Worm (Caenorhabditis elegans) whole organism, L1 larva: ENCODE measurements around the gene rmd-1.

ENCODE experiments used
- blmp-1 ChIP-seq: fragments of 150-350 bp; optimal IDR thresholded peaks from 2 replicates; lab custom pipeline; 2014; ENCODE audit warnings: missing biosample characterization, missing genetic modification characterization
- hlh-4 ChIP-seq: sonication (generic microtip); optimal IDR thresholded peaks from 2 replicates; lab custom pipeline; 2016; ENCODE audit warnings: mild to moderate bottlenecking, missing genetic modification characterization, missing compliant biosample characterization
- jun-1 ChIP-seq: fragments of 150-350 bp; optimal IDR thresholded peaks from 2 replicates; lab custom pipeline; 2014; ENCODE audit warnings: missing biosample characterization, missing genetic modification reagents, missing genetic modification characterization
- nhr-77 ChIP-seq: fragments of 150-350 bp; optimal IDR thresholded peaks from 2 replicates; lab custom pipeline; 2014; ENCODE audit warnings: missing biosample characterization, missing genetic modification characterization
- snpc-4 ChIP-seq: fragments of 150-350 bp; optimal IDR thresholded peaks from 2 replicates; lab custom pipeline; 2014; ENCODE audit warnings: missing biosample characterization, missing genetic modification characterization
- ztf-4 ChIP-seq: fragments of 150-350 bp; optimal IDR thresholded peaks from 2 replicates; lab custom pipeline; 2014; ENCODE audit warnings: missing biosample characterization, missing genetic modification characterization

- TF ChIP-seq hlh-4 (tag; lab: Kevin White, UChicago) (no peak), snpc-4 (tag; lab: Kevin White, UChicago) (no peak), blmp-1 (tag; lab: Kevin White, UChicago) (no peak), jun-1 (no peak), nhr-77 (no peak), ztf-4 (tag; lab: Kevin White, UChicago) (no peak)
Observed at ce11 chrIII:9744525-9744924, 14.4 kb upstream of the rmd-1 start.
